Fruit fly (Drosophila melanogaster) whole organism, prepupa: ENCODE data around the gene CG14667.

ENCODE experiments used
- Blimp-1 ChIP-seq: fragments of 200-800 bp; sonication (Bioruptor generic); optimal IDR thresholded peaks from 3 replicates; lab custom pipeline; 2017; ENCODE audit warnings: missing biosample characterization, missing genetic modification characterization, mild to moderate bottlenecking, moderate library complexity, missing genetic modification reagents
- CG10631 ChIP-seq: fragments of 200-800 bp; sonication (Bioruptor generic); optimal IDR thresholded peaks from 2 replicates; lab custom pipeline; 2016; ENCODE audit warnings: missing biosample characterization, missing genetic modification characterization
- CG11294 ChIP-seq: fragments of 200-800 bp; sonication (Bioruptor generic); IDR thresholded peaks from 2 replicates; pipeline ENCODE4 v1.3.6; 2022; ENCODE audit warnings: missing biosample characterization, missing genetic modification characterization
- CG15336 ChIP-seq: fragments of 200-800 bp; sonication (Bioruptor generic); IDR thresholded peaks from 2 replicates; pipeline ENCODE4 v1.3.6; 2022; ENCODE audit warnings: missing biosample characterization, missing genetic modification characterization
- CG1621 ChIP-seq: fragments of 200-800 bp; sonication (Bioruptor generic); optimal IDR thresholded peaks from 3 replicates; lab custom pipeline; 2018; ENCODE audit warnings: missing biosample characterization, mild to moderate bottlenecking, missing genetic modification characterization
- CG16779 ChIP-seq: fragments of 200-800 bp; sonication (Bioruptor generic); optimal IDR thresholded peaks from 3 replicates; lab custom pipeline; 2017; ENCODE audit warnings: missing biosample characterization, mild to moderate bottlenecking, missing genetic modification characterization
- CG3032 ChIP-seq: fragments of 200-800 bp; optimal IDR thresholded peaks from 2 replicates; lab custom pipeline; 2019; ENCODE audit warnings: missing biosample characterization, mild to moderate bottlenecking, missing genetic modification characterization, moderate library complexity
- CG32006 ChIP-seq: fragments of 200-800 bp; sonication (Bioruptor generic); optimal IDR thresholded peaks from 3 replicates; lab custom pipeline; 2017; ENCODE audit warnings: missing biosample characterization, mild to moderate bottlenecking, missing genetic modification characterization
- CG3919 ChIP-seq: fragments of 200-800 bp; sonication (Bioruptor generic); optimal IDR thresholded peaks from 3 replicates; lab custom pipeline; 2016; ENCODE audit warnings: missing biosample characterization, missing genetic modification characterization
- CG4318 ChIP-seq: fragments of 200-800 bp; sonication (Bioruptor generic); optimal IDR thresholded peaks from 3 replicates; lab custom pipeline; 2017; ENCODE audit warnings: missing biosample characterization, mild to moderate bottlenecking, missing genetic modification characterization
- CG6163 ChIP-seq: fragments of 200-800 bp; sonication (Bioruptor generic); IDR thresholded peaks from 3 replicates; pipeline ENCODE4 v1.3.6; 2022; ENCODE audit warnings: missing biosample characterization, missing genetic modification characterization
- CG6276 ChIP-seq: fragments of 200-800 bp; sonication (Bioruptor generic); optimal IDR thresholded peaks from 2 replicates; lab custom pipeline; 2017; ENCODE audit warnings: missing biosample characterization, mild to moderate bottlenecking, missing genetic modification characterization
- CG6792 ChIP-seq: fragments of 200-800 bp; sonication (Bioruptor generic); optimal IDR thresholded peaks from 3 replicates; lab custom pipeline; 2016; ENCODE audit warnings: missing biosample characterization, missing genetic modification characterization
- CG6808 ChIP-seq: fragments of 200-800 bp; sonication (Bioruptor generic); optimal IDR thresholded peaks from 3 replicates; lab custom pipeline; 2017; ENCODE audit warnings: missing biosample characterization, missing genetic modification characterization, mild to moderate bottlenecking, moderate library complexity, missing genetic modification reagents
- CG7368 ChIP-seq: fragments of 200-800 bp; sonication (Bioruptor generic); optimal IDR thresholded peaks from 3 replicates; lab custom pipeline; 2016; ENCODE audit warnings: missing biosample characterization, missing genetic modification characterization
- CG8119 ChIP-seq: fragments of 200-800 bp; sonication (Bioruptor generic); IDR thresholded peaks from 3 replicates; pipeline ENCODE4 v1.3.6; 2022; ENCODE audit warnings: missing biosample characterization, missing genetic modification characterization
- CG9139 ChIP-seq: fragments of 200-800 bp; sonication (Bioruptor generic); optimal IDR thresholded peaks from 3 replicates; lab custom pipeline; 2017; ENCODE audit warnings: missing biosample characterization, mild to moderate bottlenecking, missing genetic modification characterization
- Eip75B ChIP-seq: fragments of 200-800 bp; sonication (Bioruptor generic); optimal IDR thresholded peaks from 3 replicates; lab custom pipeline; 2016; ENCODE audit warnings: missing biosample characterization, missing genetic modification characterization
- Eip78C ChIP-seq: fragments of 200-800 bp; sonication (Bioruptor generic); peaks from one replicate; lab custom pipeline; 2016; ENCODE audit warnings: missing biosample characterization, missing genetic modification characterization
- Ets96B ChIP-seq: fragments of 200-800 bp; optimal IDR thresholded peaks from 2 replicates; lab custom pipeline; 2019; ENCODE audit warnings: missing biosample characterization, mild to moderate bottlenecking, missing genetic modification characterization, moderate library complexity
- Hr38 ChIP-seq: sonication (Bioruptor generic); optimal IDR thresholded peaks from 2 replicates; lab custom pipeline; 2016; ENCODE audit warnings: missing biosample characterization, missing genetic modification characterization
- Hr39 ChIP-seq: fragments of 200-800 bp; sonication (Bioruptor generic); optimal IDR thresholded peaks from 2 replicates; lab custom pipeline; 2016; ENCODE audit warnings: missing biosample characterization, missing genetic modification characterization
- Lpt ChIP-seq: fragments of 200-800 bp; sonication (Bioruptor generic); optimal IDR thresholded peaks from 3 replicates; lab custom pipeline; 2016; ENCODE audit warnings: missing biosample characterization, missing genetic modification characterization
- OdsH ChIP-seq: fragments of 200-800 bp; sonication (Bioruptor generic); optimal IDR thresholded peaks from 3 replicates; lab custom pipeline; 2016; ENCODE audit warnings: missing biosample characterization, missing genetic modification characterization
- Sox15 ChIP-seq: fragments of 200-800 bp; sonication (Bioruptor generic); optimal IDR thresholded peaks from 3 replicates; lab custom pipeline; 2016; ENCODE audit warnings: missing biosample characterization, missing genetic modification characterization
- acj6 ChIP-seq: fragments of 200-800 bp; sonication (Bioruptor generic); optimal IDR thresholded peaks from 3 replicates; lab custom pipeline; 2016; ENCODE audit warnings: missing biosample characterization, missing genetic modification characterization
- cyc ChIP-seq: fragments of 200-800 bp; sonication (Bioruptor generic); optimal IDR thresholded peaks from 3 replicates; lab custom pipeline; 2016; ENCODE audit warnings: missing biosample characterization, missing genetic modification characterization
- dac ChIP-seq: fragments of 200-800 bp; sonication (Bioruptor generic); optimal IDR thresholded peaks from 2 replicates; lab custom pipeline; 2017; ENCODE audit warnings: missing biosample characterization, mild to moderate bottlenecking, missing genetic modification characterization
- dsx ChIP-seq: fragments of 200-800 bp; optimal IDR thresholded peaks from 3 replicates; lab custom pipeline; 2019; ENCODE audit warnings: missing biosample characterization, mild to moderate bottlenecking, missing genetic modification characterization, moderate library complexity; ENCODE audit not compliant: poor library complexity, severe bottlenecking
- esn ChIP-seq: fragments of 200-800 bp; sonication (Bioruptor generic); optimal IDR thresholded peaks from 2 replicates; lab custom pipeline; 2016; ENCODE audit warnings: missing biosample characterization, mild to moderate bottlenecking, missing genetic modification characterization, moderate library complexity
- fd59A ChIP-seq: fragments of 200-800 bp; sonication (Bioruptor generic); optimal IDR thresholded peaks from 2 replicates; lab custom pipeline; 2017; ENCODE audit warnings: missing biosample characterization, mild to moderate bottlenecking, missing genetic modification characterization, missing genetic modification reagents
- fkh ChIP-seq: fragments of 200-800 bp; sonication (Bioruptor generic); optimal IDR thresholded peaks from 3 replicates; lab custom pipeline; 2017; ENCODE audit warnings: missing biosample characterization, mild to moderate bottlenecking, missing genetic modification characterization, moderate library complexity
- lz ChIP-seq: fragments of 200-800 bp; sonication (Bioruptor generic); optimal IDR thresholded peaks from 3 replicates; lab custom pipeline; 2016; ENCODE audit warnings: missing biosample characterization, missing genetic modification characterization
- pdm3 ChIP-seq: fragments of 200-800 bp; sonication (Bioruptor generic); optimal IDR thresholded peaks from 3 replicates; lab custom pipeline; 2016; ENCODE audit warnings: missing biosample characterization, missing genetic modification characterization
- salr ChIP-seq, 2 experiments: fragments of 200-800 bp; sonication (Bioruptor generic); optimal IDR thresholded peaks; 3 replicates each; lab custom pipeline; 2016 to 2018; ENCODE audit warnings: missing biosample characterization in 2 of 2, missing genetic modification characterization in 2 of 2, mild to moderate bottlenecking in 1 of 2
- ss ChIP-seq, 2 experiments: fragments of 200-800 bp; sonication (Bioruptor generic); optimal IDR thresholded peaks; 2 replicates in 1 of 2; 3 replicates in 1 of 2; lab custom pipeline; 2017 to 2018; ENCODE audit warnings: mild to moderate bottlenecking in 2 of 2, missing biosample characterization in 2 of 2, missing genetic modification characterization in 2 of 2, moderate library complexity in 1 of 2
- svp ChIP-seq: fragments of 200-800 bp; sonication (Bioruptor generic); peaks from one replicate; lab custom pipeline; 2016; ENCODE audit warnings: missing biosample characterization, missing genetic modification characterization
- topi ChIP-seq: fragments of 200-800 bp; sonication (Bioruptor generic); optimal IDR thresholded peaks from 3 replicates; lab custom pipeline; 2016; ENCODE audit warnings: missing biosample characterization, missing genetic modification characterization

CG14667 gene

dm6 chr3R:5371563-5371962 lies 3.3 kb upstream of the CG14667 start, which contains the start of gene Polr2F (continued):
- TF ChIP-seq ss (GFP tag; optimal IDR thresholded peaks at IDR 0.05; lab: Kevin White, UChicago) (no peak), CG7368 (GFP tag; lab: Kevin White, UChicago) (no peak), fkh (no peak), esn (GFP tag; lab: Kevin White, UChicago) (peak; percentile 78), dsx (GFP tag; lab: Kevin White, UChicago) (no peak), Ets96B (tag; lab: Kevin White, UChicago) (peak; percentile 42), CG4318 (GFP tag; lab: Kevin White, UChicago) (no peak)

- TF ChIP-seq Lpt (GFP tag; lab: Kevin White, UChicago): no peak
- TF ChIP-seq CG6792: no peak
- TF ChIP-seq CG6163 (GFP tag; lab: Robert Waterston, UW): no peak
- no peak for TF ChIP-seq dac (GFP tag; lab: Kevin White, UChicago)
- no peak for TF ChIP-seq CG15336 (GFP tag; lab: Robert Waterston, UW)
- no peak for TF ChIP-seq cyc
- no peak for TF ChIP-seq Hr39 (GFP tag; lab: Kevin White, UChicago)
- no peak for TF ChIP-seq Eip78C (GFP tag; lab: Kevin White, UChicago)
- TF ChIP-seq CG16779 (tag; lab: Kevin White, UChicago): no peak
- TF ChIP-seq Blimp-1 (GFP tag; lab: Kevin White, UChicago): no peak
- TF ChIP-seq CG1621 (tag; lab: Kevin White, UChicago): no peak
- TF ChIP-seq fd59A (GFP tag; lab: Kevin White, UChicago): no peak
- TF ChIP-seq CG10631 (GFP tag; lab: Kevin White, UChicago): no peak
- no peak for TF ChIP-seq OdsH
- TF ChIP-seq Hr38 (GFP tag; lab: Kevin White, UChicago): no peak
- TF ChIP-seq CG3032 (tag; lab: Kevin White, UChicago): no peak
- no peak for TF ChIP-seq topi (GFP tag; lab: Kevin White, UChicago)
- TF ChIP-seq CG4318 (GFP tag; lab: Kevin White, UChicago): no peak
- no peak for TF ChIP-seq salr (GFP tag; optimal IDR thresholded peaks at IDR 0.05; lab: Kevin White, UChicago)
- TF ChIP-seq CG9139 (GFP tag; lab: Kevin White, UChicago): no peak
These were observed 1.8 kb downstream of the CG14667 start, which contains the start of gene 7B2 for dm6 chr3R:5376612-5377011. Gene 7B2 (plus strand): TSS chr3R:5376780.

- TF ChIP-seq CG11294 (GFP tag; lab: Robert Waterston, UW) (no peak), acj6 (no peak), CG6808 (GFP tag; lab: Kevin White, UChicago) (peak; percentile 43), Eip75B (peak; percentile 39), Blimp-1 (GFP tag; lab: Kevin White, UChicago) (no peak), CG6163 (GFP tag; lab: Robert Waterston, UW) (no peak), CG3032 (tag; lab: Kevin White, UChicago) (no peak), CG3919 (GFP tag; lab: Kevin White, UChicago) (no peak), topi (GFP tag; lab: Kevin White, UChicago) (no peak), esn (GFP tag; lab: Kevin White, UChicago) (no peak), Eip78C (GFP tag; lab: Kevin White, UChicago) (peak; percentile 78), ss (GFP tag; optimal IDR thresholded peaks at IDR 0.05; lab: Kevin White, UChicago) (peak; percentile 16 to 37), pdm3 (GFP tag; lab: Kevin White, UChicago) (peak; percentile 25), CG15336 (GFP tag; lab: Robert Waterston, UW) (no peak), CG16779 (tag; lab: Kevin White, UChicago) (no peak), CG6792 (no peak), svp (GFP tag; lab: Kevin White, UChicago) (no peak), CG6276 (GFP tag; lab: Kevin White, UChicago) (no peak), Ets96B (tag; lab: Kevin White, UChicago) (no peak), lz (GFP tag; lab: Kevin White, UChicago) (no peak), Sox15 (GFP tag; lab: Kevin White, UChicago) (no peak), CG8119 (no peak), CG1621 (tag; lab: Kevin White, UChicago) (no peak), CG32006 (GFP tag; lab: Kevin White, UChicago) (no peak)
These were observed 10.9 kb downstream of the CG14667 start for dm6 chr3R:5385761-5386160.
